Fruit fly (Drosophila melanogaster) whole organism, embryonic: ENCODE results near the gene CG6527.

Experiments used
- Ada2b ChIP-seq: fragments of 200-800 bp; sonication (Bioruptor generic); IDR thresholded peaks from 2 replicates; pipeline ENCODE4 v1.3.6; 2022; ENCODE audit warnings: missing biosample characterization, missing genetic modification characterization
- Antp ChIP-seq: fragments of 200-800 bp; sonication (Bioruptor generic); optimal IDR thresholded peaks from 3 replicates; lab custom pipeline; 2016; ENCODE audit warnings: missing biosample characterization, missing genetic modification characterization
- Atf3 ChIP-seq: fragments of 200-800 bp; sonication (Bioruptor generic); optimal IDR thresholded peaks from 3 replicates; lab custom pipeline; 2016; ENCODE audit warnings: missing biosample characterization, missing genetic modification characterization
- B-H1 ChIP-seq: fragments of 200-800 bp; sonication (Bioruptor generic); IDR thresholded peaks from 3 replicates; pipeline ENCODE4 v1.3.6; 2022; ENCODE audit warnings: missing biosample characterization, missing genetic modification characterization
- CG10979 ChIP-seq: fragments of 200-800 bp; sonication (Bioruptor generic); optimal IDR thresholded peaks from 2 replicates; lab custom pipeline; 2018; ENCODE audit warnings: missing biosample characterization, mild to moderate bottlenecking, missing genetic modification characterization, moderate library complexity
- CG12155 ChIP-seq: fragments of 200-800 bp; sonication (Bioruptor generic); optimal IDR thresholded peaks from 3 replicates; lab custom pipeline; 2016; ENCODE audit warnings: missing biosample characterization, missing genetic modification characterization
- CG12744 ChIP-seq: fragments of 200-800 bp; sonication (Bioruptor generic); optimal IDR thresholded peaks from 2 replicates; lab custom pipeline; 2016; ENCODE audit warnings: missing biosample characterization, missing genetic modification characterization
- CG15011 ChIP-seq: fragments of 200-800 bp; sonication (Bioruptor generic); optimal IDR thresholded peaks from 3 replicates; lab custom pipeline; 2018; ENCODE audit warnings: missing biosample characterization, mild to moderate bottlenecking, missing genetic modification characterization
- CG16779 ChIP-seq: fragments of 200-800 bp; sonication (Bioruptor generic); IDR thresholded peaks from 2 replicates; pipeline ENCODE4 v1.3.6; 2022; ENCODE audit warnings: missing biosample characterization, missing genetic modification characterization
- CG1792 ChIP-seq: fragments of 200-800 bp; sonication (Bioruptor generic); optimal IDR thresholded peaks from 2 replicates; lab custom pipeline; 2016; ENCODE audit warnings: missing biosample characterization, missing genetic modification characterization
- CG2199 ChIP-seq: fragments of 200-800 bp; sonication (Bioruptor generic); IDR thresholded peaks from 3 replicates; pipeline ENCODE4 v1.3.6; 2022; ENCODE audit warnings: missing biosample characterization, missing genetic modification characterization
- CG30431 ChIP-seq: fragments of 200-800 bp; sonication (Bioruptor generic); optimal IDR thresholded peaks from 2 replicates; lab custom pipeline; 2017; ENCODE audit warnings: missing biosample characterization, missing genetic modification characterization
- CG33557 ChIP-seq: fragments of 200-800 bp; sonication (Bioruptor generic); optimal IDR thresholded peaks from 2 replicates; lab custom pipeline; 2019; ENCODE audit warnings: missing biosample characterization, mild to moderate bottlenecking, missing genetic modification characterization, moderate library complexity
- CG34376 ChIP-seq: fragments of 200-800 bp; sonication (Bioruptor generic); optimal IDR thresholded peaks from 2 replicates; lab custom pipeline; 2018; ENCODE audit warnings: missing biosample characterization, mild to moderate bottlenecking, missing genetic modification characterization
- CG3838 ChIP-seq: fragments of 200-800 bp; sonication (Bioruptor generic); optimal IDR thresholded peaks from 3 replicates; lab custom pipeline; 2016; ENCODE audit warnings: missing biosample characterization, missing genetic modification characterization
- CG42726 ChIP-seq: fragments of 200-800 bp; sonication (Bioruptor generic); IDR thresholded peaks from 2 replicates; pipeline ENCODE4 v1.3.6; 2022; ENCODE audit warnings: missing biosample characterization, missing genetic modification characterization; ENCODE audit not compliant: partially characterized antibody
- CG6272 ChIP-seq: fragments of 200-800 bp; sonication (Bioruptor generic); IDR thresholded peaks from 2 replicates; pipeline ENCODE4 v1.3.6; 2022; ENCODE audit warnings: missing biosample characterization, missing genetic modification characterization
- CG7357 ChIP-seq: fragments of 200-800 bp; sonication (Bioruptor generic); IDR thresholded peaks from 3 replicates; pipeline ENCODE4 v1.3.6; 2022; ENCODE audit warnings: missing biosample characterization, missing genetic modification characterization
- CG8765 ChIP-seq: fragments of 200-800 bp; sonication (Bioruptor generic); IDR thresholded peaks from 2 replicates; pipeline ENCODE4 v1.3.6; 2022; ENCODE audit warnings: missing biosample characterization, missing genetic modification characterization
- CG9215 ChIP-seq: fragments of 200-800 bp; sonication (Bioruptor generic); IDR thresholded peaks from 2 replicates; pipeline ENCODE4 v1.3.6; 2022; ENCODE audit warnings: missing biosample characterization, missing genetic modification characterization
- CG9797 ChIP-seq: fragments of 200-800 bp; sonication (Bioruptor generic); optimal IDR thresholded peaks from 3 replicates; lab custom pipeline; 2018; ENCODE audit warnings: missing biosample characterization, mild to moderate bottlenecking, missing genetic modification characterization
- CG9932 ChIP-seq: fragments of 200-800 bp; sonication (Bioruptor generic); IDR thresholded peaks from 2 replicates; pipeline ENCODE4 v1.3.6; 2022; ENCODE audit warnings: missing biosample characterization, missing genetic modification characterization
- CoRest ChIP-seq: fragments of 200-800 bp; sonication (Bioruptor generic); optimal IDR thresholded peaks from 3 replicates; lab custom pipeline; 2018; ENCODE audit warnings: missing biosample characterization, mild to moderate bottlenecking, missing genetic modification characterization, moderate library complexity
- D ChIP-seq, 2 experiments: fragments of 200-800 bp in 1 of 2; fragments of >200 bp in 1 of 2; sonication (Bioruptor generic) in 1 of 2; optimal IDR thresholded peaks; 2 replicates in 1 of 2; 3 replicates in 1 of 2; lab custom pipeline; 2017; ENCODE audit warnings: mild to moderate bottlenecking in 1 of 2, missing biosample characterization in 1 of 2, missing genetic modification characterization in 1 of 2, missing genetic modification reagents in 1 of 2
- Deaf1 ChIP-seq: fragments of 200-800 bp; optimal IDR thresholded peaks from 3 replicates; lab custom pipeline; 2019; ENCODE audit warnings: missing biosample characterization, mild to moderate bottlenecking, missing genetic modification characterization, moderate library complexity
- Fer1 ChIP-seq: fragments of 200-800 bp; sonication (Bioruptor generic); optimal IDR thresholded peaks from 2 replicates; lab custom pipeline; 2017; ENCODE audit warnings: missing biosample characterization, mild to moderate bottlenecking, missing genetic modification characterization
- Gug ChIP-seq: fragments of 200-800 bp; sonication (Bioruptor generic); IDR thresholded peaks from 4 replicates; pipeline ENCODE4 v1.3.6; 2022; ENCODE audit warnings: missing biosample characterization, missing genetic modification characterization
- HHEX ChIP-seq: fragments of 200-800 bp; sonication (Bioruptor generic); optimal IDR thresholded peaks from 3 replicates; lab custom pipeline; 2017; ENCODE audit warnings: missing biosample characterization, mild to moderate bottlenecking, missing genetic modification characterization, missing genetic modification reagents
- Hr3 ChIP-seq: fragments of 200-800 bp; sonication (Bioruptor generic); optimal IDR thresholded peaks from 3 replicates; lab custom pipeline; 2016; ENCODE audit warnings: missing biosample characterization, missing genetic modification characterization
- Med ChIP-seq: fragments of 200-800 bp; sonication (Bioruptor generic); peaks from one replicate; lab custom pipeline; 2016; ENCODE audit warnings: missing biosample characterization, missing genetic modification characterization, mild to moderate bottlenecking, inconsistent platforms, moderate library complexity
- NK7.1 ChIP-seq: fragments of 200-800 bp; sonication (Bioruptor generic); optimal IDR thresholded peaks from 3 replicates; lab custom pipeline; 2016; ENCODE audit warnings: missing biosample characterization, missing genetic modification characterization
- Scr ChIP-seq: fragments of 200-800 bp; sonication (Bioruptor generic); IDR thresholded peaks from 2 replicates; pipeline ENCODE4 v1.3.6; 2022; ENCODE audit warnings: missing biosample characterization, missing genetic modification characterization; ENCODE audit not compliant: partially characterized antibody
- Side ChIP-seq: fragments of 200-800 bp; sonication (Bioruptor generic); optimal IDR thresholded peaks from 2 replicates; lab custom pipeline; 2016; ENCODE audit warnings: missing biosample characterization, missing genetic modification characterization
- Ssrp ChIP-seq: fragments of 200-800 bp; sonication (Bioruptor generic); optimal IDR thresholded peaks from 2 replicates; lab custom pipeline; 2018; ENCODE audit warnings: missing biosample characterization, mild to moderate bottlenecking, missing genetic modification characterization, moderate library complexity
- ash1 ChIP-seq: fragments of 200-800 bp; sonication (Bioruptor generic); optimal IDR thresholded peaks from 2 replicates; lab custom pipeline; 2018; ENCODE audit warnings: missing biosample characterization, mild to moderate bottlenecking, missing genetic modification characterization
- crp ChIP-seq, 2 experiments: fragments of 200-800 bp; sonication (Bioruptor generic); optimal IDR thresholded peaks; 2 replicates in 1 of 2; 3 replicates in 1 of 2; lab custom pipeline; 2017; ENCODE audit warnings: missing biosample characterization in 2 of 2, missing genetic modification characterization in 2 of 2, mild to moderate bottlenecking in 1 of 2, moderate library complexity in 1 of 2
- danr ChIP-seq: fragments of 200-800 bp; sonication (Bioruptor generic); IDR thresholded peaks from 2 replicates; pipeline ENCODE4 v1.3.6; 2022; ENCODE audit warnings: missing biosample characterization, missing genetic modification characterization
- dimm ChIP-seq: fragments of 200-800 bp; sonication (Bioruptor generic); IDR thresholded peaks from 2 replicates; pipeline ENCODE4 v1.3.6; 2022; ENCODE audit warnings: missing biosample characterization, missing genetic modification characterization
- ftz-f1 ChIP-seq: fragments of 200-800 bp; sonication (Bioruptor generic); optimal IDR thresholded peaks from 2 replicates; lab custom pipeline; 2016; ENCODE audit warnings: missing biosample characterization, missing genetic modification characterization
- ham ChIP-seq: fragments of 200-800 bp; sonication (Bioruptor generic); IDR thresholded peaks from 2 replicates; pipeline ENCODE4 v1.3.6; 2022; ENCODE audit warnings: missing biosample characterization, missing genetic modification characterization
- hbn ChIP-seq: fragments of 200-800 bp; sonication (Bioruptor generic); IDR thresholded peaks from 2 replicates; pipeline ENCODE4 v1.3.6; 2022; ENCODE audit warnings: missing biosample characterization, missing genetic modification characterization; ENCODE audit not compliant: partially characterized antibody
- insv ChIP-seq, 2 experiments: fragments of 200-800 bp; sonication (Bioruptor generic); optimal IDR thresholded peaks; 3 replicates each; lab custom pipeline; 2016 to 2018; ENCODE audit warnings: missing biosample characterization in 2 of 2, missing genetic modification characterization in 2 of 2
- klu ChIP-seq: fragments of 200-800 bp; sonication (Bioruptor generic); IDR thresholded peaks from 2 replicates; pipeline ENCODE4 v1.3.6; 2022; ENCODE audit warnings: missing biosample characterization, missing genetic modification characterization
- nmo ChIP-seq: fragments of 200-800 bp; sonication (Bioruptor generic); optimal IDR thresholded peaks from 2 replicates; lab custom pipeline; 2018; ENCODE audit warnings: missing biosample characterization, mild to moderate bottlenecking, missing genetic modification characterization, moderate library complexity
- pb ChIP-seq: fragments of 200-800 bp; sonication (Bioruptor generic); optimal IDR thresholded peaks from 3 replicates; lab custom pipeline; 2016; ENCODE audit warnings: missing biosample characterization, missing genetic modification characterization
- psq ChIP-seq: fragments of 200-800 bp; sonication (Bioruptor generic); optimal IDR thresholded peaks from 2 replicates; lab custom pipeline; 2017; ENCODE audit warnings: missing biosample characterization, missing genetic modification characterization
- run ChIP-seq: fragments of 200-800 bp; sonication (Bioruptor generic); optimal IDR thresholded peaks from 3 replicates; lab custom pipeline; 2018; ENCODE audit warnings: missing biosample characterization, mild to moderate bottlenecking, missing genetic modification characterization
- sd ChIP-seq: fragments of 200-800 bp; sonication (Bioruptor generic); optimal IDR thresholded peaks from 3 replicates; lab custom pipeline; 2018; ENCODE audit warnings: missing biosample characterization, mild to moderate bottlenecking, missing genetic modification characterization, moderate library complexity
- sob ChIP-seq: fragments of 200-800 bp; sonication (Bioruptor generic); IDR thresholded peaks from 2 replicates; pipeline ENCODE4 v1.3.6; 2022; ENCODE audit warnings: missing biosample characterization, missing genetic modification characterization
- vfl ChIP-seq: fragments of 200-800 bp; sonication (Bioruptor generic); optimal IDR thresholded peaks from 2 replicates; lab custom pipeline; 2016; ENCODE audit warnings: missing biosample characterization, missing genetic modification characterization
- yki ChIP-seq: fragments of >200 bp; optimal IDR thresholded peaks from 3 replicates; lab custom pipeline; 2018

CG6527 gene

DNA sequence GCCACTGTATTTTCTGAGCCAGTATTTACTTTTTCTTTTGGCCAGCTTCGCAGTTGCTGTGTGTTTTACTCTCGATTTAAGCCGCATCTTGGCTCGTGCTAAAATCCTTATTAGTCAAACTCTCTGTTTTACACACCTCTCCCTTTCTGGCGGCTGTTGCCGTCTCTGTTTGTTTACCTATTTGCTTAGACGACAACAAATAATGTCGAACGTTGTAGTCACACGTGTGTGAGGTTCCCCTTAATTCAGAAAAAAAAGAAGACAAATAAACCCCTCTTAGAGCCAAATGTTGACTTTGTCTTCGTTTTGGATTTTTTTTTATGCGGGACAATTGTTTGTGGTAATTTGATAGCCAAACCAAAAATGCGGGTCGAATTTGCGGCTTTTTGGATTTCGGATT, 39.9 kb downstream of the CG6527 start (continued):
- TF ChIP-seq Ssrp (tag; lab: Kevin White, UChicago) (no peak), danr (GFP tag; lab: Robert Waterston, UW) (peak; percentile 16; the same call in 1 of the 2 replicates), CG6272 (no peak), CG16779 (peak; percentile 48; the same call in 1 of the 2 replicates), Scr (GFP tag; lab: Robert Waterston, UW) (no peak), hbn (GFP tag; lab: Robert Waterston, UW) (no peak), pb (peak; percentile 75), D (optimal IDR thresholded peaks at IDR 0.05; lab: Kevin White, UChicago) (no peak), D (GFP tag; optimal IDR thresholded peaks at IDR 0.05; lab: Kevin White, UChicago) (peak; percentile 91), Atf3 (GFP tag; lab: Kevin White, UChicago) (peak; percentile 67), CG12155 (GFP tag; lab: Kevin White, UChicago) (peak; percentile 52), NK7.1 (peak; percentile 87), Hr3 (GFP tag; lab: Kevin White, UChicago) (peak; percentile 8), CG9797 (peak; percentile 8), CG30431 (peak; percentile 81), crp (GFP tag; optimal IDR thresholded peaks at IDR 0.05; lab: Kevin White, UChicago) (peak in 1 of 2 experiments; percentile 12), CG9932 (GFP tag; lab: Robert Waterston, UW) (no peak), CG42726 (no peak), B-H1 (GFP tag; lab: Robert Waterston, UW) (peak; percentile 42; the same call in 1 of the 3 replicates), Ada2b (GFP tag; lab: Robert Waterston, UW) (no peak), CG7357 (GFP tag; lab: Robert Waterston, UW) (no peak), psq (GFP tag; lab: Kevin White, UChicago) (peak; percentile 69), vfl (GFP tag; lab: Kevin White, UChicago) (peak; percentile 20), sob (GFP tag; lab: Robert Waterston, UW) (peak; percentile 57; the same call in 1 of the 2 replicates), HHEX (GFP tag; lab: Kevin White, UChicago) (peak; percentile 84), CG12744 (GFP tag; lab: Kevin White, UChicago) (peak; percentile 67), ftz-f1 (GFP tag; lab: Kevin White, UChicago) (no peak), ham (GFP tag; lab: Robert Waterston, UW) (no peak), dimm (GFP tag; lab: Robert Waterston, UW) (no peak), run (tag; lab: Kevin White, UChicago) (peak; percentile 59), CoRest (tag; lab: Kevin White, UChicago) (peak; percentile 70), CG1792 (GFP tag; lab: Kevin White, UChicago) (peak; percentile 75), Fer1 (peak; percentile 55), nmo (GFP tag; lab: Kevin White, UChicago) (peak; percentile 48), Gug (peak; percentile 7; the same call in 1 of the 4 replicates), CG2199 (GFP tag; lab: Robert Waterston, UW) (peak; percentile 75; the same call in 2 of the 3 replicates), Side (GFP tag; lab: Kevin White, UChicago) (peak; percentile 88), CG8765 (GFP tag; lab: Robert Waterston, UW) (0 out of 2 replicates have a peak, but pooled peaks have one; percentile 8), Antp (GFP tag; lab: Kevin White, UChicago) (peak; percentile 68), CG3838 (GFP tag; lab: Kevin White, UChicago) (peak; percentile 72), Med (peak; percentile 97), CG15011 (GFP tag; lab: Kevin White, UChicago) (peak; percentile 84), CG33557 (GFP tag; lab: Kevin White, UChicago) (peak; percentile 98), Deaf1 (tag; lab: Kevin White, UChicago) (no peak), klu (GFP tag; lab: Robert Waterston, UW) (no peak), insv (GFP tag; optimal IDR thresholded peaks at IDR 0.05; lab: Kevin White, UChicago) (peak; percentile 20 to 36), CG9215 (GFP tag; lab: Robert Waterston, UW) (no peak), ash1 (GFP tag; lab: Kevin White, UChicago) (peak; percentile 74), sd (peak; percentile 18), yki (lab: Kevin White, UChicago) (no peak), CG10979 (tag; lab: Kevin White, UChicago) (peak; percentile 71), CG34376 (GFP tag; lab: Kevin White, UChicago) (no peak)
